Fruit fly (Drosophila melanogaster) S2 (cell line): Measurements from ENCODE around the gene CG12521.

Experiments used
- CG8478 ChIP-seq: fragments of >200 bp; optimal IDR thresholded peaks from 2 replicates; lab custom pipeline; 2018
- CTCF ChIP-seq, 2 experiments: fragments of >200 bp; optimal IDR thresholded peaks; 2 replicates each; lab custom pipeline; 2018

DNA sequence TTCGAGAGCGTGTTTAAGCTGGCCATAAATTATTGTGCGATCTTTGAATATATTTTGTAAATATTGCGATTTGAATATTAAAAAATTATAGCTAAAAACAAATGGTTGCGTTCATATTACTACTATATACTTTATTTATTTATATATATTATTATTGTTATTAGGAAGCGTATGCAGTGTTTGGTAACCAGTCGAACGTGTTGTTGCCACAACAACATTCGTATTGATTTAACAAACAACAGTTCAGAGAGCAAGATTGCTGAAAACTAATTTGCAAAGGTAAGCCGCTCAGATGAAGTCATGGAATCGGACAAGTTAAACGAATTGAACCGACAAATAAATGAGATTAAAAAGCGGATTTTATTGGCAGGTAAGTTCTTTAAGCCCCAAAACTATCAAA lies 33.5 kb upstream of the CG12521 start, which contains the start of gene CCDC151:
- TF ChIP-seq CG8478 (lab: Kevin White, UChicago) (no peak), CTCF (optimal IDR thresholded peaks at IDR 0.05; lab: Kevin White, UChicago) (no peak)
